Worm (Caenorhabditis elegans) whole organism, L3 larva: ENCODE results near the gene M163.10.

Source experiments
- nhr-67 ChIP-seq: fragments of 150-350 bp; optimal IDR thresholded peaks from 2 replicates; lab custom pipeline; 2014; ENCODE audit warnings: missing biosample characterization, missing genetic modification characterization
- nhr-77 ChIP-seq: fragments of 150-350 bp; optimal IDR thresholded peaks from 2 replicates; lab custom pipeline; 2014; ENCODE audit warnings: missing biosample characterization, missing genetic modification characterization
- snpc-4 ChIP-seq: fragments of 150-350 bp; optimal IDR thresholded peaks from 2 replicates; lab custom pipeline; 2014; ENCODE audit warnings: missing biosample characterization, missing genetic modification characterization

- no peak for TF ChIP-seq nhr-77 (tag; lab: Kevin White, UChicago)
- TF ChIP-seq snpc-4: no peak
- TF ChIP-seq nhr-67 (tag; lab: Kevin White, UChicago): no peak
Measured at ce11 chrX:14486503-14486902, 15.7 kb downstream of the M163.10 start.
